Fruit fly (Drosophila melanogaster) Kc167 (cell line): Measurements from ENCODE around the gene CG14054.

Source experiments
- Sin3A ChIP-seq: fragments of >200 bp; optimal IDR thresholded peaks from 2 replicates; lab custom pipeline; 2018; ENCODE audit warnings: missing external identifiers
- h ChIP-seq: fragments of >200 bp; optimal IDR thresholded peaks from 3 replicates; lab custom pipeline; 2018; ENCODE audit warnings: missing external identifiers
- insv ChIP-seq: fragments of >200 bp; optimal IDR thresholded peaks from 3 replicates; lab custom pipeline; 2018; ENCODE audit warnings: missing external identifiers

DNA sequence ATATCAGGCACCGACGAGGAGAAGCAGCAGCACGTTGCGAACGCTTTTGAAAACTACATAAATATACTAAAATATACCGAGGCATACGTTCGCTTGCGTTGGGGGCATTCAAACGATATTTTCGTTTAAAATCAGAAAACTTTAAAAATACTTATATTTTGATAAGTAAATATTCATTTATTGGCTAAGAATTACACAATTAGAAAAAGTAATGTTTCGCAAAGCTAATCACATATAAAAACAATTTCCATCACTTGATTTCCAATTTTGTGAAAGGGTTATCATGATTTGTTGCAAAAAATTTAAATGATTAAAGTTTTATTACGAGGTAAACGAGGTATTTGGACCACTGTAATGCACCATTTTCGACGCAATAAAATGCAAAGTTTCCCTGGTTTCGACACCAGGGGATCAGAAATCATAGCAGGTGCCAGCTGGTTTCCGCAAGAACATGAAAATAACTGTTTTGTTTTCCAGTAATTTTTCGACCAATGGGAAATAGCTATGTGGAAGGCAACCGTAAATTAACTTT, 9.8 kb upstream of the CG14054 start, which contains the start of gene CG4045:
- no peak for TF ChIP-seq h
- TF ChIP-seq insv (lab: Kevin White, UChicago), result no peak
- no peak for TF ChIP-seq Sin3A (lab: Kevin White, UChicago)
